Worm (Caenorhabditis elegans): Measurements from ENCODE around the gene pdfr-1.

DNA sequence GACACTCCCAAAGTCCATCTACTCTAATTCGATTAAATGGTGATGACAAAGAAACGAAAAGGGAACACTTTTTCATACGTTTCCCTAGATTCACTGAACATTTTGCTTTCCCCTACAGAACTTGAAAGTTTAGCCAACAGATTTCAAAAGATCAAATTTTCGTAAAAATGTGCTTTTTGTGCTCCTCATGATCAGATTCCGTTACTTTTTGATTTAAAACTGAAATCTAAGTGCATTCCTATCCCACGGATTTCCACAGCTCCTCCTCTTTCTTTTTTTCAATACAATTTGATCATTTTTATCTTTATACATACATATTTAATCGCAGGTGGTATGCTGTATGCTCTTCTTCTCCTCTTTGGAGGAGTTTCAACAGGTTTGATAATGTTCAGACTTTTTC, 64.3 kb downstream of the pdfr-1 start, which contains the start of gene ddo-3:
- TF ChIP-seq lsy-12 (tag; optimal IDR thresholded peaks at IDR 0.05), result no peak
- TF ChIP-seq ceh-82 (tag; optimal IDR thresholded peaks at IDR 0.05), result no peak
- TF ChIP-seq tbx-2 (tag; optimal IDR thresholded peaks at IDR 0.05), result no peak
- no peak for TF ChIP-seq elt-3 (tag; optimal IDR thresholded peaks at IDR 0.05)
- no peak for TF ChIP-seq nhr-76 (tag; optimal IDR thresholded peaks at IDR 0.05)
- TF ChIP-seq zag-1 (tag; optimal IDR thresholded peaks at IDR 0.05), result no peak
- no peak for TF ChIP-seq egl-27 (tag; optimal IDR thresholded peaks at IDR 0.05)
- TF ChIP-seq unc-62 (GFP tag; optimal IDR thresholded peaks at IDR 0.05), result no peak

All from whole organism, L3 larva.